Fruit fly (Drosophila melanogaster) whole organism, embryonic: ENCODE results near the gene CG16710.

Experiments
- Adf1 ChIP-seq: fragments of 200-800 bp; sonication (Bioruptor generic); IDR thresholded peaks from 2 replicates; pipeline ENCODE4 v1.3.6; 2022; ENCODE audit warnings: missing biosample characterization, missing genetic modification characterization
- B-H1 ChIP-seq: fragments of 200-800 bp; sonication (Bioruptor generic); IDR thresholded peaks from 3 replicates; pipeline ENCODE4 v1.3.6; 2022; ENCODE audit warnings: missing biosample characterization, missing genetic modification characterization
- BtbVII ChIP-seq: fragments of 200-800 bp; sonication (Bioruptor generic); optimal IDR thresholded peaks from 3 replicates; lab custom pipeline; 2017; ENCODE audit warnings: missing biosample characterization, mild to moderate bottlenecking, missing genetic modification characterization
- CG10147 ChIP-seq: fragments of 200-800 bp; sonication (Bioruptor generic); optimal IDR thresholded peaks from 2 replicates; lab custom pipeline; 2019; ENCODE audit warnings: missing biosample characterization, mild to moderate bottlenecking, missing genetic modification characterization, moderate library complexity
- CG10431 ChIP-seq: fragments of 200-800 bp; sonication (Bioruptor generic); optimal IDR thresholded peaks from 3 replicates; lab custom pipeline; 2018; ENCODE audit warnings: missing biosample characterization, mild to moderate bottlenecking, missing genetic modification characterization
- CG11093 ChIP-seq: fragments of 200-800 bp; sonication (Bioruptor generic); IDR thresholded peaks from 3 replicates; pipeline ENCODE4 v1.3.6; 2022; ENCODE audit warnings: missing biosample characterization, missing genetic modification characterization
- CG12236 ChIP-seq: fragments of 200-800 bp; sonication (Bioruptor generic); optimal IDR thresholded peaks from 2 replicates; lab custom pipeline; 2016; ENCODE audit warnings: missing biosample characterization, missing genetic modification characterization
- CG12391 ChIP-seq: fragments of 200-800 bp; sonication (Bioruptor generic); optimal IDR thresholded peaks from 3 replicates; lab custom pipeline; 2018; ENCODE audit warnings: missing biosample characterization, mild to moderate bottlenecking, missing genetic modification characterization, moderate library complexity
- CG12659 ChIP-seq: fragments of 200-800 bp; sonication (Bioruptor generic); optimal IDR thresholded peaks from 3 replicates; lab custom pipeline; 2017; ENCODE audit warnings: mild to moderate bottlenecking, missing biosample characterization, missing genetic modification reagents, missing genetic modification characterization
- CG14014 ChIP-seq: fragments of 200-800 bp; sonication (Bioruptor generic); IDR thresholded peaks from 2 replicates; pipeline ENCODE4 v1.3.6; 2022; ENCODE audit warnings: missing biosample characterization, missing genetic modification characterization
- CG1832 ChIP-seq: fragments of 200-800 bp; sonication (Bioruptor generic); optimal IDR thresholded peaks from 2 replicates; lab custom pipeline; 2017; ENCODE audit warnings: missing biosample characterization, mild to moderate bottlenecking, missing genetic modification characterization, inconsistent platforms
- CG18619 ChIP-seq: fragments of 200-800 bp; sonication (Bioruptor generic); optimal IDR thresholded peaks from 3 replicates; lab custom pipeline; 2017; ENCODE audit warnings: missing biosample characterization, mild to moderate bottlenecking, missing genetic modification characterization
- CG2889 ChIP-seq: fragments of 200-800 bp; sonication (Bioruptor generic); IDR thresholded peaks from 3 replicates; pipeline ENCODE4 v1.3.6; 2022; ENCODE audit warnings: missing biosample characterization, missing genetic modification characterization
- CG34224 ChIP-seq: fragments of 200-800 bp; sonication (Bioruptor generic); IDR thresholded peaks from 3 replicates; pipeline ENCODE4 v1.3.6; 2022; ENCODE audit warnings: missing biosample characterization, missing genetic modification characterization; ENCODE audit not compliant: partially characterized antibody
- CG43689 ChIP-seq: fragments of 200-800 bp; sonication (Bioruptor generic); IDR thresholded peaks from 2 replicates; pipeline ENCODE4 v1.3.6; 2022; ENCODE audit warnings: missing biosample characterization, missing genetic modification characterization
- CG4404 ChIP-seq: fragments of 200-800 bp; sonication (Bioruptor generic); IDR thresholded peaks from 2 replicates; pipeline ENCODE4 v1.3.6; 2022; ENCODE audit warnings: missing biosample characterization, missing genetic modification characterization
- CG7556 ChIP-seq: fragments of 200-800 bp; sonication (Bioruptor generic); optimal IDR thresholded peaks from 2 replicates; lab custom pipeline; 2017; ENCODE audit warnings: missing biosample characterization, mild to moderate bottlenecking, missing genetic modification characterization
- CG7963 ChIP-seq: fragments of 200-800 bp; sonication (Bioruptor generic); IDR thresholded peaks from 3 replicates; pipeline ENCODE4 v1.3.6; 2022; ENCODE audit warnings: missing biosample characterization, missing genetic modification characterization; ENCODE audit not compliant: partially characterized antibody
- CG8089 ChIP-seq: fragments of 200-800 bp; sonication (Bioruptor generic); optimal IDR thresholded peaks from 3 replicates; lab custom pipeline; 2016; ENCODE audit warnings: missing biosample characterization, missing genetic modification characterization
- CG9215 ChIP-seq: fragments of 200-800 bp; sonication (Bioruptor generic); IDR thresholded peaks from 2 replicates; pipeline ENCODE4 v1.3.6; 2022; ENCODE audit warnings: missing biosample characterization, missing genetic modification characterization
- CHES-1-like ChIP-seq: fragments of 200-800 bp; sonication (Bioruptor generic); optimal IDR thresholded peaks from 2 replicates; lab custom pipeline; 2016; ENCODE audit warnings: missing biosample characterization, missing genetic modification characterization
- D19B ChIP-seq: fragments of 200-800 bp; sonication (Bioruptor generic); optimal IDR thresholded peaks from 2 replicates; lab custom pipeline; 2017; ENCODE audit warnings: missing biosample characterization, mild to moderate bottlenecking, missing genetic modification characterization
- Dek ChIP-seq: fragments of 200-800 bp; sonication (Bioruptor generic); optimal IDR thresholded peaks from 3 replicates; lab custom pipeline; 2019; ENCODE audit warnings: missing biosample characterization, mild to moderate bottlenecking, missing genetic modification characterization, moderate library complexity
- Doc2 ChIP-seq: fragments of 200-800 bp; sonication (Bioruptor generic); IDR thresholded peaks from 2 replicates; pipeline ENCODE4 v1.3.6; 2022; ENCODE audit warnings: missing biosample characterization, missing genetic modification characterization
- E2f2 ChIP-seq: fragments of 200-800 bp; sonication (Bioruptor generic); IDR thresholded peaks from 2 replicates; pipeline ENCODE4 v1.3.6; 2022; ENCODE audit warnings: missing biosample characterization, missing genetic modification characterization
- HLH4C ChIP-seq: fragments of 200-800 bp; sonication (Bioruptor generic); IDR thresholded peaks from 3 replicates; pipeline ENCODE4 v1.3.6; 2022; ENCODE audit warnings: missing biosample characterization, missing genetic modification characterization; ENCODE audit not compliant: partially characterized antibody
- Hmx ChIP-seq: fragments of 200-800 bp; sonication (Bioruptor generic); optimal IDR thresholded peaks from 2 replicates; lab custom pipeline; 2016; ENCODE audit warnings: missing biosample characterization, missing genetic modification characterization
- Hr39 ChIP-seq: fragments of >200 bp; optimal IDR thresholded peaks from 2 replicates; lab custom pipeline; 2017
- Lhr ChIP-seq: fragments of 200-800 bp; sonication (Bioruptor generic); optimal IDR thresholded peaks from 3 replicates; lab custom pipeline; 2017; ENCODE audit warnings: mild to moderate bottlenecking, missing biosample characterization, missing genetic modification reagents, missing genetic modification characterization
- Max ChIP-seq: fragments of 200-800 bp; sonication (Bioruptor generic); optimal IDR thresholded peaks from 2 replicates; lab custom pipeline; 2016; ENCODE audit warnings: missing biosample characterization, mild to moderate bottlenecking, missing genetic modification characterization
- NFAT ChIP-seq: fragments of 200-800 bp; sonication (Bioruptor generic); IDR thresholded peaks from 2 replicates; pipeline ENCODE4 v1.3.6; 2022; ENCODE audit warnings: missing biosample characterization, missing genetic modification characterization
- NK7.1 ChIP-seq: fragments of 200-800 bp; sonication (Bioruptor generic); optimal IDR thresholded peaks from 3 replicates; lab custom pipeline; 2016; ENCODE audit warnings: missing biosample characterization, missing genetic modification characterization
- NfI ChIP-seq: fragments of 200-800 bp; sonication (Bioruptor generic); optimal IDR thresholded peaks from 3 replicates; lab custom pipeline; 2018; ENCODE audit warnings: missing biosample characterization, mild to moderate bottlenecking, missing genetic modification characterization, moderate library complexity
- PHDP ChIP-seq: fragments of 200-800 bp; sonication (Bioruptor generic); optimal IDR thresholded peaks from 3 replicates; lab custom pipeline; 2018; ENCODE audit warnings: missing biosample characterization, mild to moderate bottlenecking, missing genetic modification characterization, moderate library complexity
- Vsx1 ChIP-seq: fragments of 200-800 bp; sonication (Bioruptor generic); optimal IDR thresholded peaks from 2 replicates; lab custom pipeline; 2017; ENCODE audit warnings: missing biosample characterization, mild to moderate bottlenecking, missing genetic modification characterization, missing genetic modification reagents
- Xrp1 ChIP-seq: fragments of 200-800 bp; sonication (Bioruptor generic); IDR thresholded peaks from 2 replicates; pipeline ENCODE4 v1.3.6; 2022; ENCODE audit warnings: missing biosample characterization, missing genetic modification characterization
- bcd ChIP-seq: fragments of 200-800 bp; sonication (Bioruptor generic); optimal IDR thresholded peaks from 2 replicates; lab custom pipeline; 2017; ENCODE audit warnings: missing biosample characterization, mild to moderate bottlenecking, missing genetic modification characterization
- disco-r ChIP-seq: fragments of 200-800 bp; sonication (Bioruptor generic); optimal IDR thresholded peaks from 2 replicates; lab custom pipeline; 2016; ENCODE audit warnings: missing biosample characterization, missing genetic modification characterization
- h ChIP-seq: fragments of >200 bp; optimal IDR thresholded peaks from 2 replicates; lab custom pipeline; 2017
- lola ChIP-seq, 3 experiments: fragments of >200 bp in 2 of 3; fragments of 200-800 bp in 1 of 3; sonication (Bioruptor generic) in 1 of 3; optimal IDR thresholded peaks; 2 replicates each; lab custom pipeline; 2017 to 2019; ENCODE audit warnings: missing biosample characterization in 3 of 3, missing genetic modification characterization in 3 of 3, mild to moderate bottlenecking in 1 of 3, moderate library complexity in 1 of 3
- onecut ChIP-seq: fragments of 200-800 bp; sonication (Bioruptor generic); IDR thresholded peaks from 2 replicates; pipeline ENCODE4 v1.3.6; 2022; ENCODE audit warnings: missing biosample characterization, missing genetic modification characterization
- pan ChIP-seq, 4 experiments: fragments of >200 bp in 3 of 4; fragments of 200-800 bp in 1 of 4; sonication (Bioruptor generic) in 1 of 4; optimal IDR thresholded peaks in 3 of 4; IDR thresholded peaks in 1 of 4; 2 replicates each; pipeline versions ENCODE4 v1.3.6 to Lab custom; 2017 to 2022; ENCODE audit warnings: missing biosample characterization in 2 of 4, missing genetic modification characterization in 2 of 4, mixed read lengths in 1 of 4
- pb ChIP-seq: fragments of 200-800 bp; sonication (Bioruptor generic); optimal IDR thresholded peaks from 3 replicates; lab custom pipeline; 2016; ENCODE audit warnings: missing biosample characterization, missing genetic modification characterization
- pfk ChIP-seq: fragments of 200-800 bp; sonication (Bioruptor generic); optimal IDR thresholded peaks from 2 replicates; lab custom pipeline; 2018; ENCODE audit warnings: missing biosample characterization, mild to moderate bottlenecking, missing genetic modification characterization, moderate library complexity
- run ChIP-seq: fragments of 200-800 bp; sonication (Bioruptor generic); optimal IDR thresholded peaks from 3 replicates; lab custom pipeline; 2018; ENCODE audit warnings: missing biosample characterization, mild to moderate bottlenecking, missing genetic modification characterization
- sc ChIP-seq, 3 experiments: fragments of >200 bp in 2 of 3; fragments of 200-800 bp in 1 of 3; sonication (Bioruptor generic) in 1 of 3; optimal IDR thresholded peaks; 2 replicates in 2 of 3; 3 replicates in 1 of 3; lab custom pipeline; 2017; ENCODE audit warnings: mild to moderate bottlenecking in 1 of 3, missing biosample characterization in 1 of 3, missing genetic modification characterization in 1 of 3, missing genetic modification reagents in 1 of 3
- sisA ChIP-seq: fragments of 200-800 bp; sonication (Bioruptor generic); IDR thresholded peaks from 2 replicates; pipeline ENCODE4 v1.3.6; 2022; ENCODE audit warnings: missing biosample characterization, missing genetic modification characterization
- vfl ChIP-seq: fragments of 200-800 bp; sonication (Bioruptor generic); optimal IDR thresholded peaks from 2 replicates; lab custom pipeline; 2016; ENCODE audit warnings: missing biosample characterization, missing genetic modification characterization
- zf30C ChIP-seq: fragments of 200-800 bp; sonication (Bioruptor generic); optimal IDR thresholded peaks from 3 replicates; lab custom pipeline; 2018; ENCODE audit warnings: missing biosample characterization, mild to moderate bottlenecking, missing genetic modification characterization

Gene CG16710

dm6 chr3R:23709508-23710208, 27.4 kb downstream of the CG16710 start, which contains the start of gene CG10301 (continued):
- no peak for TF ChIP-seq HLH4C (GFP tag; lab: Robert Waterston, UW)
- TF ChIP-seq sisA: peak; percentile 69
- no peak for TF ChIP-seq pan (optimal IDR thresholded peaks at IDR 0.05; lab: Kevin White, UChicago)
- TF ChIP-seq pan (GFP tag; optimal IDR thresholded peaks at IDR 0.05 in 1 of 2, IDR thresholded peaks at IDR 0.05 in 1 of 2): no peak
- TF ChIP-seq CG14014 (GFP tag; lab: Robert Waterston, UW): no peak
- TF ChIP-seq vfl (GFP tag; lab: Kevin White, UChicago): no peak
- TF ChIP-seq CG43689 (GFP tag; lab: Robert Waterston, UW): no peak
- TF ChIP-seq CG8089 (GFP tag; lab: Kevin White, UChicago): peak; percentile 41
- no peak for TF ChIP-seq h (lab: Kevin White, UChicago)
- TF ChIP-seq Doc2 (GFP tag; lab: Robert Waterston, UW): no peak
- TF ChIP-seq sc (optimal IDR thresholded peaks at IDR 0.05; lab: Kevin White, UChicago): no peak
- peak; percentile 50 for TF ChIP-seq sc (GFP tag; optimal IDR thresholded peaks at IDR 0.05; lab: Kevin White, UChicago)
- TF ChIP-seq Hmx (GFP tag; lab: Kevin White, UChicago): no peak
- TF ChIP-seq CG7963 (GFP tag; lab: Robert Waterston, UW): no peak
- peak; percentile 27 for TF ChIP-seq CG12659 (GFP tag; lab: Kevin White, UChicago)
- TF ChIP-seq CG11093: no peak
- peak; percentile 84 for TF ChIP-seq CG4404 (GFP tag; lab: Robert Waterston, UW)
- TF ChIP-seq CG12391 (tag; lab: Kevin White, UChicago): peak; percentile 72
- no peak for TF ChIP-seq CHES-1-like (GFP tag; lab: Kevin White, UChicago)
- TF ChIP-seq Hr39: no peak
- peak; percentile 81 for TF ChIP-seq zf30C (GFP tag; lab: Kevin White, UChicago)
- no peak for TF ChIP-seq run (tag; lab: Kevin White, UChicago)
- no peak for TF ChIP-seq Adf1 (GFP tag; lab: Robert Waterston, UW)
- no peak for TF ChIP-seq CG34224
- TF ChIP-seq PHDP (tag; lab: Kevin White, UChicago): peak; percentile 37
- no peak for TF ChIP-seq disco-r
- peak; percentile 49 for TF ChIP-seq bcd (GFP tag; lab: Kevin White, UChicago)
- no peak for TF ChIP-seq Vsx1 (GFP tag; lab: Kevin White, UChicago)
- TF ChIP-seq CG1832 (GFP tag; lab: Kevin White, UChicago): no peak
- TF ChIP-seq CG2889 (GFP tag; lab: Robert Waterston, UW): no peak
- no peak for TF ChIP-seq BtbVII (GFP tag; lab: Kevin White, UChicago)
- TF ChIP-seq D19B (GFP tag; lab: Kevin White, UChicago): no peak
- TF ChIP-seq CG10147 (GFP tag; lab: Kevin White, UChicago): no peak
- no peak for TF ChIP-seq CG18619 (GFP tag; lab: Kevin White, UChicago)
- TF ChIP-seq Xrp1: peak; percentile 85
- peak; percentile 38 for TF ChIP-seq CG7556 (GFP tag; lab: Kevin White, UChicago)
- no peak for TF ChIP-seq CG10431 (GFP tag; lab: Kevin White, UChicago)
- no peak for TF ChIP-seq CG9215
- TF ChIP-seq NFAT (GFP tag; lab: Robert Waterston, UW): no peak
- TF ChIP-seq NK7.1 (GFP tag; lab: Kevin White, UChicago): no peak
- peak; percentile 50; the same call in 1 of the 2 replicates for TF ChIP-seq onecut (GFP tag; lab: Robert Waterston, UW)
- TF ChIP-seq Dek (tag; lab: Kevin White, UChicago): no peak
- TF ChIP-seq lola (GFP tag; optimal IDR thresholded peaks at IDR 0.05; lab: Kevin White, UChicago): peak in 1 of 3 experiments; percentile 81
- TF ChIP-seq CG12236 (GFP tag; lab: Kevin White, UChicago): peak; percentile 7
- peak; percentile 40 for TF ChIP-seq Lhr (GFP tag; lab: Kevin White, UChicago)
- TF ChIP-seq NfI (GFP tag; lab: Kevin White, UChicago): peak; percentile 13
- TF ChIP-seq pfk: no peak
- peak; percentile 34; the same call in 1 of the 2 replicates for TF ChIP-seq E2f2
- no peak for TF ChIP-seq pb (GFP tag; lab: Kevin White, UChicago)
- TF ChIP-seq Max: peak; percentile 20
- peak; percentile 35; the same call in 2 of the 3 replicates for TF ChIP-seq B-H1
